Worm (Caenorhabditis elegans): Measurements from ENCODE around the gene T23C6.4.
"Not testable (repeated sequence)": the region's sequence is repeated elsewhere in the genome, so short reads cannot be mapped to it uniquely, and the experiment has no call there.

The T23C6.4 gene

ce11 chrX:17138060-17138557 is 11.6 kb downstream of the T23C6.4 start, which contains the start of gene cnp-3 (continued):
- TF ChIP-seq mdl-1 (tag; optimal IDR thresholded peaks at IDR 0.05), result no peak
- peak; percentile 16 for TF ChIP-seq nfya-1 (tag; optimal IDR thresholded peaks at IDR 0.05; ENCODE audit: insufficient read depth)
- TF ChIP-seq ceh-16 (tag; optimal IDR thresholded peaks at IDR 0.05), result no peak
- no peak for TF ChIP-seq lin-39 (tag; optimal IDR thresholded peaks at IDR 0.05)
- no peak for TF ChIP-seq hmg-11 (tag; optimal IDR thresholded peaks at IDR 0.05)
- TF ChIP-seq ceh-9 (tag; optimal IDR thresholded peaks at IDR 0.05), result no peak
- TF ChIP-seq ceh-82 (tag; optimal IDR thresholded peaks at IDR 0.05), result no peak
- no peak for TF ChIP-seq ztf-4 (tag; optimal IDR thresholded peaks at IDR 0.05)
- no peak for TF ChIP-seq elt-1 (tag; optimal IDR thresholded peaks at IDR 0.05)

DNA sequence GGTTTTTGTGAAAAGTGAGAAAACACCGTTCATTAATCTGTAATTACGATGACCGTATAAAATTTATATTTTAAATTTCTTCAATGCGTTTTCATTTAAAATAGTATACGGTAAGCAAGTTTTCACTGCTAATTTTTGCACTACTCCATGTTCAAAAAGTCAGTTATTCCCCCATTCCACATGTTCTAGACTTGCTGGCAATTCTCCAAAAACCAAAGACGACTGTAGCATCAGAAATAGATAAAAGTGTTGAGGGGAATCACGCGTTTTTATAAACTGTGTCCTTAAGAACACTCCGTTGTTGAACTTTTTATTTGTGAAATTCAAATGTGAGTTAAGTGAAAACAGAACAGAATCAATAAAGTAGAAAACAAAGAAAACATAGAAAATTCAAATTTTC is 14.0 kb downstream of the T23C6.4 start:
- TF ChIP-seq pha-4 (tag; optimal IDR thresholded peaks at IDR 0.05) (peak; percentile 38), ama-1 (optimal IDR thresholded peaks at IDR 0.05) (peak; percentile 74), ztf-11 (tag; optimal IDR thresholded peaks at IDR 0.05) (no peak), lsy-12 (tag; optimal IDR thresholded peaks at IDR 0.05) (no peak), nhr-11 (tag; optimal IDR thresholded peaks at IDR 0.05) (no peak), elt-2 (tag; optimal IDR thresholded peaks at IDR 0.05) (peak; percentile 78), nhr-77 (tag; optimal IDR thresholded peaks at IDR 0.05) (no peak), jun-1 (tag; optimal IDR thresholded peaks at IDR 0.05) (peak; percentile 13), pqm-1 (tag; optimal IDR thresholded peaks at IDR 0.05) (peak; percentile 40), unc-62 (GFP tag; optimal IDR thresholded peaks at IDR 0.05) (no peak)

DNA sequence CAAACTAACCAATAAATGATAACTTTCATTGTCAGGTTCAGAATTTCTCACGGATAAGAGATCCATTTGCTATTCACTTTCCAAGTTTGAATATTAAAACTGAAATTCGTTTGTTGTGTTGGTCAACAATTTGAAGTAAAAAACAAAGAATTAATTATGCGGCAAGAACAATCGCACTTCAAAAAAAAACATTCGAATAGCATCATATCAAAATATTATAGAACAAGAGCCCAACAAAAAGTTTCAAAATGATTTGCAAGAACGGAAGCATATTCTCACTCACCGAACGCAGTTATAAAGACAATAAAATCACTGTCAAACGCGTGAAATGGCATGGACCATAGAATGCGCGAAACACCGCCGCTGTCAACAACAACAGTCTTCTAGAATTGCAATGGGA is 15.3 kb downstream of the T23C6.4 start, which contains the start of gene K09E3.7:
TSS of gene K09E3.7 (minus strand) at position 101 of the 400 bp plus-strand sequence.
- TF ChIP-seq nhr-28 (tag; optimal IDR thresholded peaks at IDR 0.05), result no peak
- TF ChIP-seq nhr-43 (tag; optimal IDR thresholded peaks at IDR 0.05; ENCODE audit: poor library complexity, severe bottlenecking), result no peak
- TF ChIP-seq ama-1 (optimal IDR thresholded peaks at IDR 0.05), result no peak
- TF ChIP-seq ZK546.5 (tag; optimal IDR thresholded peaks at IDR 0.05), result no peak
- no peak for TF ChIP-seq ztf-11 (tag; optimal IDR thresholded peaks at IDR 0.05)
- TF ChIP-seq lsy-12 (tag; optimal IDR thresholded peaks at IDR 0.05), result no peak
- TF ChIP-seq nfya-1 (tag; optimal IDR thresholded peaks at IDR 0.05; ENCODE audit: insufficient read depth), result no peak
- TF ChIP-seq elt-2 (tag; optimal IDR thresholded peaks at IDR 0.05), result no peak
- TF ChIP-seq fos-1 (tag; optimal IDR thresholded peaks at IDR 0.05), result no peak
- TF ChIP-seq nhr-25 (tag; optimal IDR thresholded peaks at IDR 0.05), result no peak
- no peak for TF ChIP-seq zag-1 (tag; optimal IDR thresholded peaks at IDR 0.05)

ce11 chrX:17117359-17117758 is 32.4 kb downstream of the T23C6.4 start, which contains the start of gene K09E3.2:
TSS of gene K09E3.2 (plus strand) at chrX:17117659.
- not testable (repeated sequence) for TF ChIP-seq ztf-11 (tag; optimal IDR thresholded peaks at IDR 0.05); daf-12 (tag; optimal IDR thresholded peaks at IDR 0.05); nhr-43 (tag; optimal IDR thresholded peaks at IDR 0.05; ENCODE audit: poor library complexity, severe bottlenecking)

- no peak for TF ChIP-seq R02D3.7 (tag; optimal IDR thresholded peaks at IDR 0.05)
- TF ChIP-seq jun-1 (tag; optimal IDR thresholded peaks at IDR 0.05), result no peak
- no peak for TF ChIP-seq elt-3 (tag; optimal IDR thresholded peaks at IDR 0.05)
- no peak for TF ChIP-seq ztf-4 (tag; optimal IDR thresholded peaks at IDR 0.05)
- no peak for TF ChIP-seq unc-39 (tag; optimal IDR thresholded peaks at IDR 0.05)
- TF ChIP-seq nhr-23 (tag; optimal IDR thresholded peaks at IDR 0.05), result no peak
- TF ChIP-seq hmg-11 (tag; optimal IDR thresholded peaks at IDR 0.05), result no peak
- no peak for TF ChIP-seq mdl-1 (tag; optimal IDR thresholded peaks at IDR 0.05)
- TF ChIP-seq sea-2 (GFP tag; optimal IDR thresholded peaks at IDR 0.05), result no peak
- TF ChIP-seq snpc-4 (tag; optimal IDR thresholded peaks at IDR 0.05), result no peak
- TF ChIP-seq fkh-10 (GFP tag; optimal IDR thresholded peaks at IDR 0.05), result no peak
- TF ChIP-seq elt-2 (tag; optimal IDR thresholded peaks at IDR 0.05), result no peak
Measured at ce11 chrX:17115089-17115488, 34.6 kb downstream of the T23C6.4 start, which contains the start of gene lido-6. TSS of gene lido-6 (minus strand) at chrX:17115189.

DNA sequence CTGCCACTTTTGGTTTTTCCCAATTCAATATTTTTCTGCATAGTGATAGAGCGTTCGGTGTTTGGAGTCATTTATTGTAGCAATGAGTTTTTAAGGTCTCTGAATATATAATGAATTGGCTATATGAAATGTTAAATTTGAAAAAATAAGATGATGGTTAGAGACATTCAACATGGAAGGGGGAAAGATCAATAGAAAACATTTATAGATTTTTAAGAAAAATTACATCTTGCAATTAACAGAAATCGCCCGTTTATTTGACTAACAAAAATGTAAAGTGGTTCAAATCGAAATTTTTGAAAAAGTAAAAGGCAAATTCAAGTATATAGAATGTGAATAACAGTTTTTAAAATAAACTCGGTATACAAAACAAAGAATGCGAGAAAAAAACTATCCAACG is 39.2 kb downstream of the T23C6.4 start, which contains the start of gene lido-5:
TSS of gene lido-5 (minus strand) at position 101 of the 400 bp plus-strand sequence.
- no peak for TF ChIP-seq ztf-4 (tag; optimal IDR thresholded peaks at IDR 0.05)
- no peak for TF ChIP-seq ZK546.5 (tag; optimal IDR thresholded peaks at IDR 0.05)
- no peak for TF ChIP-seq elt-1 (tag; optimal IDR thresholded peaks at IDR 0.05)
- TF ChIP-seq fkh-10 (GFP tag; optimal IDR thresholded peaks at IDR 0.05), result no peak
- TF ChIP-seq ama-1 (optimal IDR thresholded peaks at IDR 0.05), result no peak
